Fruit fly (Drosophila melanogaster): ENCODE measurements around the gene rumi.

DNA sequence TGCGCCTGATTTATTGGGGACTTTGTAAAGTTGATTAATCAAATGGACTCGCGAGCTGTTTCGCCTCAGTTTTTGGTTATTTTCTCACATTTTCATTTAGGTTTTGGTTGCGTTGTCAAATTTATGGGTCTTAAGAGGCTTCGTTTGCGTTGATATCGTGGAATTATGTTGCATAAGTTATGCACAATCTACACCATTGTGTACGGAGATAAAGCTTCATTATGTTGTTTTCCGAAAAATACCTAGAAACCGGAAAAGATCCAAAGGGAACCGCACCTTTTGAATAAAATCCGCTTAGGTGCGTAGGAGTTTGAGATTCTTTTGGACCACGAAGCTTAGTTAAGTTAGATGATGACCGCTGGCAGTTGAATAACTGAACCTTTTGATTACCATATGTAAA lies 6.7 kb upstream of the rumi start:
- TF ChIP-seq CG8478 (optimal IDR thresholded peaks at IDR 0.05) (no peak), psq (optimal IDR thresholded peaks at IDR 0.05) (no peak), EcR (GFP tag; optimal IDR thresholded peaks at IDR 0.05) (no peak), pan (optimal IDR thresholded peaks at IDR 0.05) (no peak), Dll (optimal IDR thresholded peaks at IDR 0.05) (no peak)

All from whole organism.